Worm (Caenorhabditis elegans) whole organism, L1 larva: ENCODE data around the gene C27C12.1.

Source experiments
- C04F5.9 ChIP-seq: sonication (generic microtip); optimal IDR thresholded peaks from 2 replicates; lab custom pipeline; 2016; ENCODE audit warnings: missing genetic modification characterization, missing compliant biosample characterization
- C16A3.4 ChIP-seq: fragments of 150-350 bp; optimal IDR thresholded peaks from 2 replicates; lab custom pipeline; 2014; ENCODE audit warnings: missing biosample characterization, missing genetic modification characterization
- C34B4.2 ChIP-seq: sonication (generic microtip); optimal IDR thresholded peaks from 2 replicates; lab custom pipeline; 2017; ENCODE audit warnings: mild to moderate bottlenecking, missing genetic modification characterization, missing compliant biosample characterization
- aha-1 ChIP-seq: fragments of 150-350 bp; optimal IDR thresholded peaks from 2 replicates; lab custom pipeline; 2014; ENCODE audit warnings: missing biosample characterization, missing genetic modification characterization
- alr-1 ChIP-seq: fragments of 200-800 bp; sonication (Bioruptor generic); optimal IDR thresholded peaks from 2 replicates; lab custom pipeline; 2018; ENCODE audit warnings: borderline replicate concordance, mild to moderate bottlenecking, missing genetic modification characterization, missing compliant biosample characterization
- ama-1 ChIP-seq: fragments of 150-350 bp; optimal IDR thresholded peaks from 2 replicates; lab custom pipeline; 2014
- ceh-63 ChIP-seq: fragments of 200-800 bp; sonication (Bioruptor generic); optimal IDR thresholded peaks from 2 replicates; lab custom pipeline; 2018; ENCODE audit warnings: mild to moderate bottlenecking, missing genetic modification characterization, missing compliant biosample characterization
- ceh-8 ChIP-seq: fragments of 200-800 bp; sonication (Bioruptor generic); optimal IDR thresholded peaks from 2 replicates; lab custom pipeline; 2018; ENCODE audit warnings: mild to moderate bottlenecking, missing genetic modification characterization, moderate library complexity, missing compliant biosample characterization
- ces-1 ChIP-seq: fragments of 150-350 bp; optimal IDR thresholded peaks from 2 replicates; lab custom pipeline; 2014; ENCODE audit warnings: missing biosample characterization, missing genetic modification reagents, missing genetic modification characterization
- dpl-1 ChIP-seq, 3 experiments: fragments of 150-350 bp in 2 of 3; sonication (generic microtip) in 1 of 3; optimal IDR thresholded peaks; 2 replicates each; lab custom pipeline; 2014 to 2017; ENCODE audit warnings: missing biosample characterization in 3 of 3, missing genetic modification characterization in 3 of 3, missing genetic modification reagents in 3 of 3
- dsc-1 ChIP-seq: sonication (generic microtip); optimal IDR thresholded peaks from 2 replicates; lab custom pipeline; 2016; ENCODE audit warnings: mild to moderate bottlenecking, missing genetic modification characterization, missing compliant biosample characterization
- efl-1 ChIP-seq, 4 experiments: fragments of 150-350 bp; optimal IDR thresholded peaks in 3 of 4; peaks in 1 of 4; 1 replicate in 1 of 4; 2 replicates in 3 of 4; lab custom pipeline; 2014; ENCODE audit warnings: missing biosample characterization in 2 of 4, missing genetic modification characterization in 2 of 4, missing genetic modification reagents in 2 of 4
- efl-3 ChIP-seq: fragments of 200-800 bp; sonication (Bioruptor generic); optimal IDR thresholded peaks from 2 replicates; lab custom pipeline; 2018; ENCODE audit warnings: mild to moderate bottlenecking, missing genetic modification characterization, missing compliant biosample characterization
- ets-5 ChIP-seq: fragments of 200-800 bp; sonication (Bioruptor generic); IDR thresholded peaks from 2 replicates; pipeline ENCODE4 v1.3.6; 2022; ENCODE audit warnings: missing genetic modification characterization, missing compliant biosample characterization
- fkh-10 ChIP-seq: sonication (generic microtip); optimal IDR thresholded peaks from 2 replicates; lab custom pipeline; 2017; ENCODE audit warnings: missing biosample characterization, missing genetic modification reagents, missing genetic modification characterization
- fkh-8 ChIP-seq: sonication (generic microtip); optimal IDR thresholded peaks from 2 replicates; lab custom pipeline; 2016; ENCODE audit warnings: mild to moderate bottlenecking, missing genetic modification characterization, missing compliant biosample characterization
- grh-1 ChIP-seq: fragments of 200-800 bp; sonication (Bioruptor generic); IDR thresholded peaks from 2 replicates; pipeline ENCODE4 v1.3.6; 2022; ENCODE audit warnings: missing genetic modification reagents, missing genetic modification characterization, missing compliant biosample characterization
- hlh-17 ChIP-seq: fragments of 200-800 bp; sonication (Bioruptor generic); optimal IDR thresholded peaks from 2 replicates; lab custom pipeline; 2018; ENCODE audit warnings: missing genetic modification characterization, mild to moderate bottlenecking, missing compliant biosample characterization, moderate library complexity, borderline replicate concordance
- hlh-4 ChIP-seq: sonication (generic microtip); optimal IDR thresholded peaks from 2 replicates; lab custom pipeline; 2016; ENCODE audit warnings: mild to moderate bottlenecking, missing genetic modification characterization, missing compliant biosample characterization
- hpl-2 ChIP-seq: fragments of 150-350 bp; optimal IDR thresholded peaks from 2 replicates; lab custom pipeline; 2014; ENCODE audit warnings: missing biosample characterization, missing genetic modification reagents, missing genetic modification characterization
- irx-1 ChIP-seq: sonication (generic microtip); optimal IDR thresholded peaks from 2 replicates; lab custom pipeline; 2016; ENCODE audit warnings: missing genetic modification characterization, missing compliant biosample characterization
- isw-1 ChIP-seq: fragments of 200-800 bp; sonication (Bioruptor generic); IDR thresholded peaks from 2 replicates; pipeline ENCODE4 v1.3.6; 2022; ENCODE audit warnings: missing genetic modification characterization, missing compliant biosample characterization
- jun-1 ChIP-seq: fragments of 150-350 bp; optimal IDR thresholded peaks from 2 replicates; lab custom pipeline; 2014; ENCODE audit warnings: missing biosample characterization, missing genetic modification reagents, missing genetic modification characterization
- lin-14 ChIP-seq: fragments of 200-800 bp; sonication (Bioruptor generic); optimal IDR thresholded peaks from 2 replicates; lab custom pipeline; 2018; ENCODE audit warnings: mild to moderate bottlenecking, missing genetic modification characterization, moderate library complexity, missing compliant biosample characterization
- lin-15B ChIP-seq: fragments of 150-350 bp; sonication (generic microtip); optimal IDR thresholded peaks from 3 replicates; lab custom pipeline; 2014; ENCODE audit warnings: missing biosample characterization, missing genetic modification characterization
- lin-35 ChIP-seq, 2 experiments: fragments of 150-350 bp; optimal IDR thresholded peaks; 2 replicates each; lab custom pipeline; 2014; ENCODE audit warnings: missing biosample characterization in 2 of 2, missing genetic modification characterization in 2 of 2, missing genetic modification reagents in 2 of 2
- lir-3 ChIP-seq: sonication (generic microtip); optimal IDR thresholded peaks from 2 replicates; lab custom pipeline; 2016; ENCODE audit warnings: mild to moderate bottlenecking, missing genetic modification characterization, moderate library complexity, missing compliant biosample characterization; ENCODE audit not compliant: poor library complexity
- mab-9 ChIP-seq: fragments of 200-800 bp; sonication (Bioruptor generic); IDR thresholded peaks from 2 replicates; pipeline ENCODE4 v1.3.6; 2022; ENCODE audit warnings: missing genetic modification reagents, missing genetic modification characterization, missing compliant biosample characterization
- mdl-1 ChIP-seq, 2 experiments: fragments of 150-350 bp; optimal IDR thresholded peaks; 2 replicates each; lab custom pipeline; 2014 to 2017; ENCODE audit warnings: missing biosample characterization in 2 of 2, missing genetic modification characterization in 2 of 2, inconsistent platforms in 1 of 2
- nhr-19 ChIP-seq: fragments of 200-800 bp; sonication (Bioruptor generic); conservative IDR thresholded peaks from 2 replicates; pipeline ENCODE4 v1.3.6; 2022; ENCODE audit warnings: missing genetic modification characterization, missing compliant biosample characterization
- nhr-237 ChIP-seq: fragments of 150-350 bp; optimal IDR thresholded peaks from 2 replicates; lab custom pipeline; 2014; ENCODE audit warnings: missing biosample characterization, missing genetic modification characterization
- nhr-28 ChIP-seq: fragments of 150-350 bp; optimal IDR thresholded peaks from 2 replicates; lab custom pipeline; 2014; ENCODE audit warnings: missing biosample characterization, missing genetic modification characterization
- nhr-71 ChIP-seq: sonication (generic microtip); optimal IDR thresholded peaks from 2 replicates; lab custom pipeline; 2016; ENCODE audit warnings: mild to moderate bottlenecking, missing genetic modification characterization, moderate library complexity, missing compliant biosample characterization
- nhr-76 ChIP-seq: sonication (generic microtip); optimal IDR thresholded peaks from 2 replicates; lab custom pipeline; 2017; ENCODE audit warnings: missing biosample characterization, missing genetic modification characterization
- nhr-77 ChIP-seq: fragments of 150-350 bp; optimal IDR thresholded peaks from 2 replicates; lab custom pipeline; 2014; ENCODE audit warnings: missing biosample characterization, missing genetic modification characterization
- nhr-90 ChIP-seq: sonication (generic microtip); optimal IDR thresholded peaks from 2 replicates; lab custom pipeline; 2016; ENCODE audit warnings: mild to moderate bottlenecking, missing genetic modification characterization, missing compliant biosample characterization; ENCODE audit not compliant: poor library complexity
- pag-3 ChIP-seq: sonication (generic microtip); optimal IDR thresholded peaks from 2 replicates; lab custom pipeline; 2017; ENCODE audit warnings: missing genetic modification characterization, mild to moderate bottlenecking, missing compliant biosample characterization, antibody characterized with exemption, borderline replicate concordance; ENCODE audit not compliant: insufficient read depth
- rnt-1 ChIP-seq: sonication (generic microtip); optimal IDR thresholded peaks from 2 replicates; lab custom pipeline; 2016; ENCODE audit warnings: mild to moderate bottlenecking, missing genetic modification characterization, moderate library complexity, missing compliant biosample characterization
- snpc-4 ChIP-seq: fragments of 150-350 bp; optimal IDR thresholded peaks from 2 replicates; lab custom pipeline; 2014; ENCODE audit warnings: missing biosample characterization, missing genetic modification characterization
- snu-23 ChIP-seq: sonication (generic microtip); optimal IDR thresholded peaks from 2 replicates; lab custom pipeline; 2016; ENCODE audit warnings: missing genetic modification characterization, missing compliant biosample characterization
- sox-4 ChIP-seq: sonication (generic microtip); optimal IDR thresholded peaks from 2 replicates; lab custom pipeline; 2016; ENCODE audit warnings: missing genetic modification characterization, missing compliant biosample characterization
- sptf-1 ChIP-seq: fragments of 150-350 bp; optimal IDR thresholded peaks from 2 replicates; lab custom pipeline; 2014; ENCODE audit warnings: missing biosample characterization, missing genetic modification characterization
- sup-37 ChIP-seq: fragments of 200-800 bp; sonication (Bioruptor generic); optimal IDR thresholded peaks from 2 replicates; lab custom pipeline; 2018; ENCODE audit warnings: mild to moderate bottlenecking, missing genetic modification characterization, missing compliant biosample characterization
- tbx-2 ChIP-seq: sonication (generic microtip); optimal IDR thresholded peaks from 2 replicates; lab custom pipeline; 2016; ENCODE audit warnings: missing genetic modification characterization, missing compliant biosample characterization
- tlp-1 ChIP-seq: fragments of 150-350 bp; optimal IDR thresholded peaks from 2 replicates; lab custom pipeline; 2014; ENCODE audit warnings: missing biosample characterization, missing genetic modification characterization
- unc-30 ChIP-seq: sonication (generic microtip); optimal IDR thresholded peaks from 2 replicates; lab custom pipeline; 2017; ENCODE audit warnings: missing biosample characterization, missing genetic modification characterization
- unc-98 ChIP-seq: fragments of 200-800 bp; sonication (Bioruptor generic); IDR thresholded peaks from 2 replicates; pipeline ENCODE4 v1.3.6; 2022; ENCODE audit warnings: missing genetic modification characterization, missing compliant biosample characterization
- vab-15 ChIP-seq: sonication (generic microtip); optimal IDR thresholded peaks from 2 replicates; lab custom pipeline; 2017; ENCODE audit warnings: missing genotype, mild to moderate bottlenecking, missing genetic modification characterization, missing compliant biosample characterization
- zag-1 ChIP-seq: fragments of 150-350 bp; optimal IDR thresholded peaks from 2 replicates; lab custom pipeline; 2014; ENCODE audit warnings: missing biosample characterization, missing genetic modification characterization
- zip-4 ChIP-seq: fragments of 200-800 bp; sonication (Bioruptor generic); optimal IDR thresholded peaks from 2 replicates; lab custom pipeline; 2018; ENCODE audit warnings: mild to moderate bottlenecking, missing genetic modification characterization, moderate library complexity, missing compliant biosample characterization
- ztf-11 ChIP-seq, 2 experiments: sonication (generic microtip); optimal IDR thresholded peaks; 2 replicates each; lab custom pipeline; 2016 to 2017; ENCODE audit warnings: missing genetic modification characterization in 2 of 2, missing biosample characterization in 1 of 2, missing compliant biosample characterization in 1 of 2

Gene C27C12.1

ce11 chrX:14805746-14806145 is 47.8 kb downstream of the C27C12.1 start:
- peak; percentile 16 for TF ChIP-seq snpc-4 (tag; lab: Kevin White, UChicago)
- TF ChIP-seq zip-4 (GFP tag; lab: Kevin White, UChicago), result no peak
- TF ChIP-seq hlh-4 (tag; lab: Kevin White, UChicago), result no peak
- no peak for TF ChIP-seq nhr-76
- no peak for TF ChIP-seq nhr-90 (tag; lab: Kevin White, UChicago)

ce11 chrX:14804706-14805105 is 48.9 kb downstream of the C27C12.1 start:
- peak; percentile 20 for TF ChIP-seq nhr-77 (tag; lab: Kevin White, UChicago)
- no peak for TF ChIP-seq vab-15 (tag; lab: Kevin White, UChicago)
- no peak for TF ChIP-seq efl-3 (GFP tag; lab: Kevin White, UChicago)
- no peak for TF ChIP-seq lin-35 (GFP tag; optimal IDR thresholded peaks at IDR 0.05; lab: Kevin White, UChicago)
- no peak for TF ChIP-seq hpl-2
- TF ChIP-seq grh-1 (GFP tag; lab: Robert Waterston, UW), result no peak
- TF ChIP-seq lir-3 (tag; lab: Kevin White, UChicago), result peak; percentile 11
- no peak for TF ChIP-seq ama-1 (lab: Kevin White, UChicago)
- TF ChIP-seq tbx-2 (tag; lab: Kevin White, UChicago), result peak; percentile 24
- TF ChIP-seq ceh-63 (GFP tag; lab: Kevin White, UChicago), result no peak
- no peak for TF ChIP-seq dpl-1 (GFP tag; optimal IDR thresholded peaks at IDR 0.05; lab: Kevin White, UChicago)
- no peak for TF ChIP-seq fkh-10
- no peak for TF ChIP-seq tlp-1 (tag; lab: Kevin White, UChicago)
- TF ChIP-seq aha-1 (tag; lab: Kevin White, UChicago), result no peak
- no peak for TF ChIP-seq alr-1 (tag; lab: Kevin White, UChicago)
- no peak for TF ChIP-seq irx-1
- peak; percentile 60 for TF ChIP-seq rnt-1 (tag; lab: Kevin White, UChicago)
- no peak for TF ChIP-seq sox-4 (tag; lab: Kevin White, UChicago)
- no peak for TF ChIP-seq pag-3 (tag; lab: Kevin White, UChicago)
- no peak for TF ChIP-seq unc-98 (GFP tag; lab: Robert Waterston, UW)
- no peak for TF ChIP-seq C04F5.9 (tag; lab: Kevin White, UChicago)
- no peak for TF ChIP-seq C34B4.2 (tag; lab: Kevin White, UChicago)
- TF ChIP-seq ets-5 (GFP tag; lab: Robert Waterston, UW), result no peak
- TF ChIP-seq efl-1 (optimal IDR thresholded peaks at IDR 0.05; lab: Kevin White, UChicago), result no peak
- TF ChIP-seq efl-1 (GFP tag; optimal IDR thresholded peaks at IDR 0.05 in 1 of 2; lab: Kevin White, UChicago), result no peak
- peak; percentile 39 for TF ChIP-seq C16A3.4
- TF ChIP-seq sup-37 (GFP tag; lab: Kevin White, UChicago), result no peak
- no peak for TF ChIP-seq nhr-237 (tag; lab: Kevin White, UChicago)
- no peak for TF ChIP-seq nhr-28 (tag; lab: Kevin White, UChicago)
- no peak for TF ChIP-seq fkh-8 (tag; lab: Kevin White, UChicago)
- TF ChIP-seq unc-30 (tag; lab: Kevin White, UChicago), result no peak
- TF ChIP-seq ces-1 (GFP tag; lab: Kevin White, UChicago), result no peak
- peak; percentile 50 for TF ChIP-seq nhr-71
- no peak for TF ChIP-seq jun-1 (tag; lab: Kevin White, UChicago)
- no peak for TF ChIP-seq hlh-17 (GFP tag; lab: Kevin White, UChicago)
- peak; percentile 18 for TF ChIP-seq dsc-1
- TF ChIP-seq lin-15B (tag; lab: Kevin White, UChicago), result no peak
- TF ChIP-seq ztf-11 (tag; optimal IDR thresholded peaks at IDR 0.05; lab: Kevin White, UChicago), result no peak
- TF ChIP-seq mdl-1 (tag; optimal IDR thresholded peaks at IDR 0.05; lab: Kevin White, UChicago), result peak in 1 of 2 experiments; percentile 39
- peak; percentile 41 for TF ChIP-seq snu-23 (GFP tag; lab: Kevin White, UChicago)
- TF ChIP-seq lin-14 (GFP tag; lab: Kevin White, UChicago), result peak; percentile 43
- TF ChIP-seq zag-1 (tag; lab: Kevin White, UChicago), result no peak
- no peak for TF ChIP-seq isw-1 (GFP tag; lab: Robert Waterston, UW)
- TF ChIP-seq sptf-1 (tag; lab: Kevin White, UChicago), result no peak
- TF ChIP-seq nhr-19, result peak; percentile 35
- no peak for TF ChIP-seq mab-9 (GFP tag; lab: Robert Waterston, UW)
- TF ChIP-seq ceh-8 (GFP tag; lab: Kevin White, UChicago), result no peak
